Fruit fly (Drosophila melanogaster) whole organism, embryonic: ENCODE data around the gene CG16779.
A peak's percentile ranks its signal among the peaks of the same experiment; 100 is the strongest.

Experiments used
- ATbp ChIP-seq: fragments of 200-800 bp; sonication (Bioruptor generic); optimal IDR thresholded peaks from 2 replicates; lab custom pipeline; 2017; ENCODE audit warnings: missing biosample characterization, mild to moderate bottlenecking, missing genetic modification characterization, missing genetic modification reagents
- Atf3 ChIP-seq: fragments of 200-800 bp; sonication (Bioruptor generic); optimal IDR thresholded peaks from 3 replicates; lab custom pipeline; 2016; ENCODE audit warnings: missing biosample characterization, missing genetic modification characterization
- BEAF-32 ChIP-seq: fragments of 200-800 bp; sonication (Bioruptor generic); optimal IDR thresholded peaks from 3 replicates; lab custom pipeline; 2017; ENCODE audit warnings: missing biosample characterization, missing genetic modification characterization, mild to moderate bottlenecking, moderate library complexity, missing genetic modification reagents
- CG10147 ChIP-seq: fragments of 200-800 bp; sonication (Bioruptor generic); optimal IDR thresholded peaks from 2 replicates; lab custom pipeline; 2019; ENCODE audit warnings: missing biosample characterization, mild to moderate bottlenecking, missing genetic modification characterization, moderate library complexity
- CG10543 ChIP-seq: fragments of 200-800 bp; sonication (Bioruptor generic); optimal IDR thresholded peaks from 3 replicates; lab custom pipeline; 2017; ENCODE audit warnings: missing biosample characterization, mild to moderate bottlenecking, missing genetic modification characterization, moderate library complexity
- CG10565 ChIP-seq: fragments of 200-800 bp; sonication (Bioruptor generic); optimal IDR thresholded peaks from 3 replicates; lab custom pipeline; 2016; ENCODE audit warnings: missing biosample characterization, mild to moderate bottlenecking, missing genetic modification characterization
- CG12104 ChIP-seq: fragments of 200-800 bp; sonication (Bioruptor generic); optimal IDR thresholded peaks from 3 replicates; lab custom pipeline; 2016; ENCODE audit warnings: missing biosample characterization, missing genetic modification characterization
- CG16779 ChIP-seq: fragments of 200-800 bp; sonication (Bioruptor generic); IDR thresholded peaks from 2 replicates; pipeline ENCODE4 v1.3.6; 2022; ENCODE audit warnings: missing biosample characterization, missing genetic modification characterization
- CG2116 ChIP-seq: fragments of 200-800 bp; sonication (Bioruptor generic); optimal IDR thresholded peaks from 3 replicates; lab custom pipeline; 2018; ENCODE audit warnings: missing biosample characterization, mild to moderate bottlenecking, missing genetic modification characterization
- CG42726 ChIP-seq: fragments of 200-800 bp; sonication (Bioruptor generic); IDR thresholded peaks from 2 replicates; pipeline ENCODE4 v1.3.6; 2022; ENCODE audit warnings: missing biosample characterization, missing genetic modification characterization; ENCODE audit not compliant: partially characterized antibody
- CG4328 ChIP-seq: fragments of 200-800 bp; sonication (Bioruptor generic); optimal IDR thresholded peaks from 3 replicates; lab custom pipeline; 2017; ENCODE audit warnings: missing biosample characterization, missing genetic modification reagents, missing genetic modification characterization
- CG4854 ChIP-seq: fragments of 200-800 bp; sonication (Bioruptor generic); optimal IDR thresholded peaks from 2 replicates; lab custom pipeline; 2016; ENCODE audit warnings: missing biosample characterization, missing genetic modification characterization, inconsistent platforms
- CG5245 ChIP-seq: fragments of 200-800 bp; sonication (Bioruptor generic); optimal IDR thresholded peaks from 3 replicates; lab custom pipeline; 2016; ENCODE audit warnings: missing biosample characterization, missing genetic modification characterization
- CG6175 ChIP-seq: fragments of 200-800 bp; sonication (Bioruptor generic); IDR thresholded peaks from 3 replicates; pipeline ENCODE4 v1.3.6; 2022; ENCODE audit warnings: missing biosample characterization, missing genetic modification characterization
- CG6654 ChIP-seq: fragments of 200-800 bp; sonication (Bioruptor generic); optimal IDR thresholded peaks from 2 replicates; lab custom pipeline; 2017; ENCODE audit warnings: missing biosample characterization, mild to moderate bottlenecking, missing genetic modification characterization
- CG6791 ChIP-seq: fragments of 200-800 bp; sonication (Bioruptor generic); IDR thresholded peaks from 3 replicates; pipeline ENCODE4 v1.3.6; 2022; ENCODE audit warnings: missing biosample characterization, missing genetic modification characterization; ENCODE audit not compliant: partially characterized antibody
- CG7271 ChIP-seq: fragments of 200-800 bp; sonication (Bioruptor generic); optimal IDR thresholded peaks from 2 replicates; lab custom pipeline; 2018; ENCODE audit warnings: missing biosample characterization, mild to moderate bottlenecking, missing genetic modification characterization, moderate library complexity
- CG7556 ChIP-seq: fragments of 200-800 bp; sonication (Bioruptor generic); optimal IDR thresholded peaks from 2 replicates; lab custom pipeline; 2017; ENCODE audit warnings: missing biosample characterization, mild to moderate bottlenecking, missing genetic modification characterization
- CG8290 ChIP-seq, 3 experiments: fragments of 200-800 bp; sonication (Bioruptor generic); optimal IDR thresholded peaks; 2 replicates each; lab custom pipeline; 2016 to 2019; ENCODE audit warnings: missing biosample characterization in 3 of 3, missing genetic modification characterization in 3 of 3, mild to moderate bottlenecking in 2 of 3, moderate library complexity in 1 of 3
- CG8478 ChIP-seq: fragments of >200 bp; optimal IDR thresholded peaks from 2 replicates; lab custom pipeline; 2018
- CkIIα-i1 ChIP-seq: fragments of 200-800 bp; sonication (Bioruptor generic); IDR thresholded peaks from 2 replicates; pipeline ENCODE4 v1.3.6; 2022; ENCODE audit warnings: missing biosample characterization, missing genetic modification characterization
- CrebB ChIP-seq: fragments of 200-800 bp; sonication (Bioruptor generic); optimal IDR thresholded peaks from 3 replicates; lab custom pipeline; 2018; ENCODE audit warnings: missing biosample characterization, mild to moderate bottlenecking, missing genetic modification characterization
- Dll ChIP-seq: fragments of 200-800 bp; sonication (Bioruptor generic); IDR thresholded peaks from 4 replicates; pipeline ENCODE4 v1.3.6; 2022; ENCODE audit warnings: missing biosample characterization, missing genetic modification characterization; ENCODE audit not compliant: partially characterized antibody
- E2f2 ChIP-seq: fragments of 200-800 bp; sonication (Bioruptor generic); IDR thresholded peaks from 2 replicates; pipeline ENCODE4 v1.3.6; 2022; ENCODE audit warnings: missing biosample characterization, missing genetic modification characterization
- Med ChIP-seq: fragments of 200-800 bp; sonication (Bioruptor generic); peaks from one replicate; lab custom pipeline; 2016; ENCODE audit warnings: missing biosample characterization, missing genetic modification characterization, mild to moderate bottlenecking, inconsistent platforms, moderate library complexity
- Meics ChIP-seq: fragments of 200-800 bp; sonication (Bioruptor generic); optimal IDR thresholded peaks from 2 replicates; lab custom pipeline; 2017; ENCODE audit warnings: missing biosample characterization, mild to moderate bottlenecking, missing genetic modification characterization
- Myb ChIP-seq: fragments of 200-800 bp; sonication (Bioruptor generic); optimal IDR thresholded peaks from 2 replicates; lab custom pipeline; 2016; ENCODE audit warnings: missing biosample characterization, missing genetic modification characterization
- Oaz ChIP-seq: fragments of 200-800 bp; sonication (Bioruptor generic); IDR thresholded peaks from 2 replicates; pipeline ENCODE4 v1.3.6; 2022; ENCODE audit warnings: missing biosample characterization, missing genetic modification characterization
- Tbp ChIP-seq: fragments of >200 bp; optimal IDR thresholded peaks from 2 replicates; lab custom pipeline; 2018; ENCODE audit warnings: missing biosample characterization, missing genetic modification characterization
- ase ChIP-seq: fragments of 200-800 bp; sonication (Bioruptor generic); IDR thresholded peaks from 3 replicates; pipeline ENCODE4 v1.3.6; 2022; ENCODE audit warnings: missing biosample characterization, missing genetic modification characterization
- cwo ChIP-seq: fragments of 200-800 bp; sonication (Bioruptor generic); optimal IDR thresholded peaks from 3 replicates; lab custom pipeline; 2017; ENCODE audit warnings: missing biosample characterization, missing genetic modification characterization, mild to moderate bottlenecking, moderate library complexity, missing genetic modification reagents
- dysf ChIP-seq: fragments of 200-800 bp; sonication (Bioruptor generic); IDR thresholded peaks from 3 replicates; pipeline ENCODE4 v1.3.6; 2022; ENCODE audit warnings: missing biosample characterization, missing genetic modification characterization
- ems ChIP-seq: fragments of 200-800 bp; sonication (Bioruptor generic); optimal IDR thresholded peaks from 3 replicates; lab custom pipeline; 2016; ENCODE audit warnings: missing biosample characterization, missing genetic modification characterization
- gt ChIP-seq: fragments of 200-800 bp; sonication (Bioruptor generic); IDR thresholded peaks from 2 replicates; pipeline ENCODE4 v1.3.6; 2022; ENCODE audit warnings: missing biosample characterization, missing genetic modification characterization
- h ChIP-seq: fragments of >200 bp; optimal IDR thresholded peaks from 2 replicates; lab custom pipeline; 2017
- lov ChIP-seq, 2 experiments: fragments of 200-800 bp in 1 of 2; fragments of >200 bp in 1 of 2; sonication (Bioruptor generic) in 1 of 2; IDR thresholded peaks in 1 of 2; optimal IDR thresholded peaks in 1 of 2; 2 replicates in 1 of 2; 3 replicates in 1 of 2; pipeline versions ENCODE4 v1.3.6 to Lab custom; 2017 to 2022; ENCODE audit warnings: missing biosample characterization in 1 of 2, missing genetic modification characterization in 1 of 2
- nau ChIP-seq: fragments of 200-800 bp; sonication (Bioruptor generic); optimal IDR thresholded peaks from 3 replicates; lab custom pipeline; 2017; ENCODE audit warnings: missing biosample characterization, mild to moderate bottlenecking, missing genetic modification characterization, missing genetic modification reagents
- onecut ChIP-seq: fragments of 200-800 bp; sonication (Bioruptor generic); IDR thresholded peaks from 2 replicates; pipeline ENCODE4 v1.3.6; 2022; ENCODE audit warnings: missing biosample characterization, missing genetic modification characterization
- pita ChIP-seq: fragments of 200-800 bp; sonication (Bioruptor generic); optimal IDR thresholded peaks from 2 replicates; lab custom pipeline; 2017; ENCODE audit warnings: missing biosample characterization, mild to moderate bottlenecking, missing genetic modification characterization
- schlank ChIP-seq: fragments of 200-800 bp; sonication (Bioruptor generic); optimal IDR thresholded peaks from 2 replicates; lab custom pipeline; 2018; ENCODE audit warnings: missing biosample characterization, mild to moderate bottlenecking, missing genetic modification characterization
- slp2 ChIP-seq: fragments of 200-800 bp; sonication (Bioruptor generic); optimal IDR thresholded peaks from 2 replicates; lab custom pipeline; 2016; ENCODE audit warnings: missing biosample characterization, missing genetic modification characterization
- sna ChIP-seq: fragments of 200-800 bp; sonication (Bioruptor generic); IDR thresholded peaks from 2 replicates; pipeline ENCODE4 v1.3.6; 2022; ENCODE audit warnings: missing biosample characterization, missing genetic modification characterization; ENCODE audit not compliant: partially characterized antibody
- twi ChIP-seq: fragments of 200-800 bp; optimal IDR thresholded peaks from 2 replicates; lab custom pipeline; 2019; ENCODE audit warnings: missing biosample characterization, mild to moderate bottlenecking, missing genetic modification characterization, moderate library complexity
- tx ChIP-seq: fragments of 200-800 bp; sonication (Bioruptor generic); optimal IDR thresholded peaks from 2 replicates; lab custom pipeline; 2016; ENCODE audit warnings: missing biosample characterization, missing genetic modification characterization
- unc-4 ChIP-seq: fragments of 200-800 bp; sonication (Bioruptor generic); IDR thresholded peaks from 2 replicates; pipeline ENCODE4 v1.3.6; 2022; ENCODE audit warnings: missing biosample characterization, missing genetic modification characterization; ENCODE audit not compliant: partially characterized antibody
- usp ChIP-seq: fragments of >200 bp; optimal IDR thresholded peaks from 2 replicates; lab custom pipeline; 2017; ENCODE audit warnings: missing biosample characterization, missing genetic modification characterization
- vnd ChIP-seq: fragments of 200-800 bp; sonication (Bioruptor generic); IDR thresholded peaks from 3 replicates; pipeline ENCODE4 v1.3.6; 2022; ENCODE audit warnings: missing biosample characterization, missing genetic modification characterization; ENCODE audit not compliant: partially characterized antibody

Gene CG16779

DNA sequence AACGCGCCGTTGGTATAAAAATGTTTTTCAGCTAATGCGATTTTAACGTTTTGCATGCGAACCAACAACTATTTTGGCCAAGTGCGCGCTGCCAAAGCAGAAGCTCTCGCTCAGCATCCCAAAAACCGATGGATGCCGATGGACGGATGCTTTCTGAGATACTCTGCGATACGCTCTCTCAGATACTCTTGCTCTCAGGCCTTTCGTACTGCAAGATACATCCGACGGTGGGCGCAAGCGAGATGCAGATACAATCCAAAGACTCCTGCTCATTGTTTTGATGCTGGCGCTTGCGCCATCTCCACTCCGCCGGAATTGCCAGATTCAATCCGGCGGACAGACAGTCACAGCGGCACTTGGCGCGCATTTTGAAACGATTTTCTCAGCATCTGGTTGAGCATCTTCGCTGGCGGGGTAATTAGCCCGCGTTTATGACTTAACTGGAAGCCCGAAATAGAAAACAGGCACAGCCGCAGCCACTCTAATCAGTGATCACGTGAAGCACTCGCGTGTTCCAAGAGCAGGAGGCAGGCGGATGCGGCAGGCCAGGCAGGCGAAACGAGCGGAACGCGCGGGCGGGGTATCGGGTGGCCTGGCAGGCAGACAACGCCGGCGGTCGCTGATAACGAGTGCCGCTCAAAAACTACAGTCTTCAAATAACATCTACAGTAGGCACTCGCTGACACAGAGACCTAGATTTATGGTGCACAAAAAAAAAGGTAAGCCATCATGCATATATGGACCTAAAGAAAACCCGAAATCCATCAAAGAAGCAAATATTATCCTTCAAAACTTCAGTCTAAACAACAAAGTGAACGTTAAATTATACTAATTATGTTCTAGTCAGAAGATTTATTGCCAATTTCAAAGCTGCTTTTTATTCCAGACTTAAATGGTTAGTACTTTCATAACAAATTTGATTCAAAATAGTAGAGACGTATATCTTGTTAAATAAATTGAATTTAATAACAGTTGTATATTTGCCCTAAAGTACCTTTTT lies at the start of gene CG16779 (continued):
- TF ChIP-seq CG42726 (GFP tag; lab: Robert Waterston, UW) = no peak
- no peak for TF ChIP-seq nau (GFP tag; lab: Kevin White, UChicago)
- no peak for TF ChIP-seq vnd
- no peak for TF ChIP-seq h (lab: Kevin White, UChicago)
- TF ChIP-seq CG8290 (GFP tag; optimal IDR thresholded peaks at IDR 0.05; lab: Kevin White, UChicago) = no peak
- TF ChIP-seq CG8290 (tag; optimal IDR thresholded peaks at IDR 0.05; lab: Kevin White, UChicago) = no peak
- no peak for TF ChIP-seq CG6175
- TF ChIP-seq CG2116 (GFP tag; lab: Kevin White, UChicago) = no peak
- no peak for TF ChIP-seq Oaz (GFP tag; lab: Robert Waterston, UW)
- TF ChIP-seq dysf = peak; percentile 53; the same call in 2 of the 3 replicates
- 0 out of 2 replicates have a peak, but pooled peaks have one; percentile 24 for TF ChIP-seq CG16779 (GFP tag; lab: Robert Waterston, UW)
- TF ChIP-seq CG12104 (GFP tag; lab: Kevin White, UChicago) = no peak
- TF ChIP-seq cwo (GFP tag; lab: Kevin White, UChicago) = peak; percentile 100
- TF ChIP-seq twi (tag; lab: Kevin White, UChicago) = peak; percentile 58
- TF ChIP-seq CG7556 (GFP tag; lab: Kevin White, UChicago) = peak; percentile 67
- no peak for TF ChIP-seq CG10147 (GFP tag; lab: Kevin White, UChicago)
- TF ChIP-seq tx (GFP tag; lab: Kevin White, UChicago) = no peak
- no peak for TF ChIP-seq CG6791
- TF ChIP-seq Myb (GFP tag; lab: Kevin White, UChicago) = no peak
- 0 out of 2 replicates have a peak, but pooled peaks have one; percentile 25 for TF ChIP-seq sna
- no peak for TF ChIP-seq ems (GFP tag; lab: Kevin White, UChicago)
- TF ChIP-seq lov (optimal IDR thresholded peaks at IDR 0.05; lab: Kevin White, UChicago) = no peak
- TF ChIP-seq lov (GFP tag; IDR thresholded peaks at IDR 0.05; lab: Robert Waterston, UW) = no peak
- no peak for TF ChIP-seq Atf3 (GFP tag; lab: Kevin White, UChicago)
- no peak for TF ChIP-seq pita (GFP tag; lab: Kevin White, UChicago)
- no peak for TF ChIP-seq schlank
- peak; percentile 37; the same call in 1 of the 2 replicates for TF ChIP-seq unc-4
- no peak for TF ChIP-seq usp
- TF ChIP-seq slp2 (GFP tag; lab: Kevin White, UChicago) = no peak
- peak; percentile 26 for TF ChIP-seq CG4328 (GFP tag; lab: Kevin White, UChicago)
- TF ChIP-seq CG6654 (GFP tag; lab: Kevin White, UChicago) = no peak
- no peak for TF ChIP-seq BEAF-32
- peak; percentile 43 for TF ChIP-seq Meics (GFP tag; lab: Kevin White, UChicago)
- no peak for TF ChIP-seq Tbp (GFP tag; lab: Kevin White, UChicago)
- TF ChIP-seq Dll = no peak; the same call in 3 of the 4 replicates
- no peak for TF ChIP-seq gt
- no peak for TF ChIP-seq ase (GFP tag; lab: Robert Waterston, UW)
- no peak for TF ChIP-seq CrebB
- TF ChIP-seq CG4854 = no peak
- TF ChIP-seq CG5245 (GFP tag; lab: Kevin White, UChicago) = peak; percentile 36
- TF ChIP-seq CG10543 = peak; percentile 57
- no peak for TF ChIP-seq CG8478
- no peak for TF ChIP-seq CG10565 (GFP tag; lab: Kevin White, UChicago)
- no peak for TF ChIP-seq CG7271 (tag; lab: Kevin White, UChicago)
- peak; percentile 69 for TF ChIP-seq Med (GFP tag; lab: Kevin White, UChicago)
- TF ChIP-seq onecut = no peak
- no peak for TF ChIP-seq CkIIα-i1 (GFP tag; lab: Robert Waterston, UW)
- peak; percentile 95 for TF ChIP-seq E2f2 (GFP tag; lab: Robert Waterston, UW)
- TF ChIP-seq ATbp (GFP tag; lab: Kevin White, UChicago) = no peak
